Fruit fly (Drosophila melanogaster): ENCODE results near the gene SF2.

The SF2 gene

DNA sequence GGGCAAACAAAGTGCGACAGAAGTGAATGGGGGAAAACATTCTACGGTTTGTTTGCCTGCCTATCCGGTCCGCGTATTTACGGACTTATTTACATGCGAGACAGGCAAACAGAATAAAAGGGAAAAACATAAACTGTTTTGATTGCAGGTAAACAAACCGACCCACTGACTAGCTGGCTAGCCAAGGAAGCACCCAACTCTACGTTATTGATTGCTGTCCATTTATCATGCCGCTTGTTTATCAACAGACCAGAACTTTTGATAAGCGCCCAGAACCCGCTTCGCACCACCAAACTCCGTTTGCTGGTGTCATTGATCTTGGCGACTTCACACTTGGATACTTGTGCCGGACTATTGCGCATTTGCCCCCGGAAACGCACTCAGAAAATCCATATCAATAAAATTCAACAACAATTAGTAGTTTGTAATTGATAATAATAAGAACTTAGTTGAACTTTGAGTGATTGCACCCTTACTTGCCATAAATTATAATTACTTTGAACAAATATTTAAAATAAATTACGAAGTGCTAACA lies 9.9 kb downstream of the SF2 start (continued):
- peak; percentile 33; the same call in 1 of the 2 replicates for TF ChIP-seq ro (GFP tag; IDR thresholded peaks at IDR 0.05)
- peak; percentile 29; the same call in 1 of the 2 replicates for TF ChIP-seq CG31224 (GFP tag; IDR thresholded peaks at IDR 0.05)
- TF ChIP-seq Mrtf (GFP tag; IDR thresholded peaks at IDR 0.05): no peak
- TF ChIP-seq btn (GFP tag; optimal IDR thresholded peaks at IDR 0.05): peak; percentile 53
- TF ChIP-seq CG6813 (GFP tag; optimal IDR thresholded peaks at IDR 0.05): peak; percentile 86
- peak; percentile 38 for TF ChIP-seq Atf-2 (GFP tag; optimal IDR thresholded peaks at IDR 0.05)
- no peak for TF ChIP-seq CG10959 (GFP tag; IDR thresholded peaks at IDR 0.05)
- peak; percentile 43 for TF ChIP-seq CG18599 (GFP tag; optimal IDR thresholded peaks at IDR 0.05)
- TF ChIP-seq fru (optimal IDR thresholded peaks at IDR 0.05): no peak
- TF ChIP-seq CG16779 (GFP tag; IDR thresholded peaks at IDR 0.05): 0 out of 2 replicates have a peak, but pooled peaks have one; percentile 53
- no peak for TF ChIP-seq CkIIα-i1 (GFP tag; IDR thresholded peaks at IDR 0.05)
- TF ChIP-seq gt (GFP tag; IDR thresholded peaks at IDR 0.05): no peak
- peak; percentile 39 for TF ChIP-seq CG8281 (tag; optimal IDR thresholded peaks at IDR 0.05)
- TF ChIP-seq CG10267 (tag; optimal IDR thresholded peaks at IDR 0.05): no peak
- peak; percentile 62 for TF ChIP-seq ems (GFP tag; optimal IDR thresholded peaks at IDR 0.05)
- no peak for TF ChIP-seq CG9876 (GFP tag; optimal IDR thresholded peaks at IDR 0.05)
- TF ChIP-seq Rfx (GFP tag; IDR thresholded peaks at IDR 0.05): peak; percentile 62; the same call in 1 of the 2 replicates
- TF ChIP-seq HLH4C (GFP tag; IDR thresholded peaks at IDR 0.05; ENCODE audit: partially characterized antibody): no peak
- no peak for TF ChIP-seq Ets65A (GFP tag)
- no peak for TF ChIP-seq ind (GFP tag; optimal IDR thresholded peaks at IDR 0.05)
- TF ChIP-seq fd3F (GFP tag; optimal IDR thresholded peaks at IDR 0.05): peak; percentile 52
- peak; percentile 21 for TF ChIP-seq CG3163 (GFP tag; optimal IDR thresholded peaks at IDR 0.05)
- no peak for TF ChIP-seq Tbp (GFP tag; optimal IDR thresholded peaks at IDR 0.05)
- TF ChIP-seq PHDP (tag; optimal IDR thresholded peaks at IDR 0.05): peak; percentile 74
- no peak for TF ChIP-seq ssp (GFP tag; IDR thresholded peaks at IDR 0.05)
- peak; percentile 85 for TF ChIP-seq CG10209 (GFP tag; optimal IDR thresholded peaks at IDR 0.05)
- peak in 1 of 2 experiments; percentile 41 for TF ChIP-seq insv (GFP tag; optimal IDR thresholded peaks at IDR 0.05)
- peak; percentile 61 for TF ChIP-seq Meics (GFP tag; optimal IDR thresholded peaks at IDR 0.05)
- TF ChIP-seq Awh (GFP tag; IDR thresholded peaks at IDR 0.05): peak; percentile 84
- TF ChIP-seq CG14710 (tag; optimal IDR thresholded peaks at IDR 0.05): peak; percentile 55
- TF ChIP-seq CG7372 (GFP tag; IDR thresholded peaks at IDR 0.05): no peak
- TF ChIP-seq CG10147 (GFP tag; optimal IDR thresholded peaks at IDR 0.05): no peak
- TF ChIP-seq CG10565 (GFP tag; optimal IDR thresholded peaks at IDR 0.05): no peak
- peak; percentile 44 for TF ChIP-seq tup (GFP tag; optimal IDR thresholded peaks at IDR 0.05)
- no peak for TF ChIP-seq vfl (GFP tag; optimal IDR thresholded peaks at IDR 0.05)
- peak; percentile 31 for TF ChIP-seq mam (GFP tag; optimal IDR thresholded peaks at IDR 0.05)
- peak; percentile 50; the same call in 1 of the 3 replicates for TF ChIP-seq Dbx (GFP tag; IDR thresholded peaks at IDR 0.05)
- peak; percentile 66 for TF ChIP-seq Hmr (GFP tag; optimal IDR thresholded peaks at IDR 0.05)
- TF ChIP-seq Nf-YA (GFP tag; IDR thresholded peaks at IDR 0.05): 0 out of 2 replicates have a peak, but pooled peaks have one; percentile 26
- TF ChIP-seq jing (GFP tag; optimal IDR thresholded peaks at IDR 0.05): no peak
- TF ChIP-seq dm (GFP tag; optimal IDR thresholded peaks at IDR 0.05): peak; percentile 27
- TF ChIP-seq CG7928 (GFP tag; optimal IDR thresholded peaks at IDR 0.05): no peak
- TF ChIP-seq pfk (GFP tag; optimal IDR thresholded peaks at IDR 0.05): peak; percentile 13
- no peak for TF ChIP-seq br (optimal IDR thresholded peaks at IDR 0.05)
- TF ChIP-seq Antp (GFP tag; optimal IDR thresholded peaks at IDR 0.05): peak; percentile 8
- TF ChIP-seq Jarid2 (GFP tag; optimal IDR thresholded peaks at IDR 0.05): no peak
- peak; percentile 47 for TF ChIP-seq Side (GFP tag; optimal IDR thresholded peaks at IDR 0.05)
- TF ChIP-seq Neu2 (GFP tag; optimal IDR thresholded peaks at IDR 0.05; ENCODE audit: borderline replicate concordance): no peak
- TF ChIP-seq CG4424 (GFP tag; optimal IDR thresholded peaks at IDR 0.05): peak; percentile 28
- TF ChIP-seq pan (optimal IDR thresholded peaks at IDR 0.05): no peak
- TF ChIP-seq pan (GFP tag; optimal IDR thresholded peaks at IDR 0.05 in 1 of 2, IDR thresholded peaks at IDR 0.05 in 1 of 2): peak in 1 of 2 experiments; percentile 38
